Worm (Caenorhabditis elegans) whole organism, L1 larva: Measurements from ENCODE around the gene nep-11.

ENCODE experiments used
- lsy-2 ChIP-seq, 2 experiments: fragments of 150-350 bp; optimal IDR thresholded peaks; 2 replicates each; lab custom pipeline; 2014; ENCODE audit warnings: missing biosample characterization in 2 of 2, missing genetic modification characterization in 2 of 2
- nhr-28 ChIP-seq: fragments of 150-350 bp; optimal IDR thresholded peaks from 2 replicates; lab custom pipeline; 2014; ENCODE audit warnings: missing biosample characterization, missing genetic modification characterization
- nhr-76 ChIP-seq: sonication (generic microtip); optimal IDR thresholded peaks from 2 replicates; lab custom pipeline; 2017; ENCODE audit warnings: missing biosample characterization, missing genetic modification characterization
- nhr-85 ChIP-seq: sonication (generic microtip); peaks from one replicate; lab custom pipeline; 2016; ENCODE audit warnings: missing genetic modification characterization, inconsistent platforms, missing compliant biosample characterization
- nhr-90 ChIP-seq: sonication (generic microtip); optimal IDR thresholded peaks from 2 replicates; lab custom pipeline; 2016; ENCODE audit warnings: mild to moderate bottlenecking, missing genetic modification characterization, missing compliant biosample characterization; ENCODE audit not compliant: poor library complexity
- ztf-4 ChIP-seq: fragments of 150-350 bp; optimal IDR thresholded peaks from 2 replicates; lab custom pipeline; 2014; ENCODE audit warnings: missing biosample characterization, missing genetic modification characterization

DNA sequence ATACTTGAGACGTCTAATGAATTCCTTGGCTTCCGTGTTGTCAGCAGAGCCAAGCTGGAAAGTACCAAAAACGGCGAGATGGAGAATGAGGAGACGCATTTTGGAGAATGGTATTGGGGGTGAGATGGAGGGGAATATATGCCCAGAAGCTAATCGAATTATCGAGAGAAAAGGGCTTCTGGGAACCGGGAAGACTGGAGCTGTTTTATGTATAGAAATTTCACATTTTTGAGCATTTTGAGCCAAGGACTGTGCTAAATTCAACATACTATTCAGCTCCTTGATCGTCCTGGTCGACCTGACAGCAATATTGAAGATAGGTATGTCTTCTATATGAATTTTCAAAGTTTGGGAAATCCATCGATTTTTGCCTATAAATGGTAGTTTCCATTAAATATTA is 34.7 kb upstream of the nep-11 start, which contains the start of gene C16C8.7:
- TF ChIP-seq nhr-85 (tag; lab: Kevin White, UChicago), result no peak
- TF ChIP-seq nhr-76 (tag; lab: Kevin White, UChicago), result no peak
- no peak for TF ChIP-seq ztf-4 (tag; lab: Kevin White, UChicago)
- TF ChIP-seq nhr-28, result no peak
- TF ChIP-seq lsy-2 (tag; optimal IDR thresholded peaks at IDR 0.05; lab: Kevin White, UChicago), result no peak
- no peak for TF ChIP-seq nhr-90 (tag; lab: Kevin White, UChicago)
